Worm (Caenorhabditis elegans) whole organism, midembryonic: Measurements from ENCODE around the gene sri-29.

Experiments used
- T22C8.4 ChIP-seq: fragments of 200-800 bp; sonication (Bioruptor generic); IDR thresholded peaks from 2 replicates; pipeline ENCODE4 v1.3.6; 2022; ENCODE audit warnings: missing genetic modification characterization, missing compliant biosample characterization
- cog-1 ChIP-seq: sonication (generic microtip); optimal IDR thresholded peaks from 2 replicates; lab custom pipeline; 2016; ENCODE audit warnings: missing genetic modification characterization, missing compliant biosample characterization
- flt-1 ChIP-seq: fragments of 200-800 bp; sonication (Bioruptor generic); IDR thresholded peaks from 2 replicates; pipeline ENCODE4 v1.3.6; 2022; ENCODE audit warnings: missing genetic modification characterization, missing compliant biosample characterization
- klf-2 ChIP-seq: fragments of 200-800 bp; sonication (Bioruptor generic); conservative IDR thresholded peaks from 2 replicates; pipeline ENCODE4 v1.3.6; 2022; ENCODE audit warnings: missing genetic modification reagents, missing genetic modification characterization, missing compliant biosample characterization
- med-1 ChIP-seq: sonication (generic microtip); optimal IDR thresholded peaks from 2 replicates; lab custom pipeline; 2017; ENCODE audit warnings: missing genetic modification characterization, mild to moderate bottlenecking, missing compliant biosample characterization, antibody characterized with exemption, missing genetic modification reagents; ENCODE audit not compliant: insufficient read depth
- ref-1 ChIP-seq: fragments of 200-800 bp; sonication (Bioruptor generic); conservative IDR thresholded peaks from 2 replicates; pipeline ENCODE4 v1.3.6; 2022; ENCODE audit warnings: missing genetic modification reagents, missing genetic modification characterization, missing compliant biosample characterization
- tab-1 ChIP-seq: fragments of 200-800 bp; sonication (Bioruptor generic); IDR thresholded peaks from 2 replicates; pipeline ENCODE4 v1.3.6; 2022; ENCODE audit warnings: missing genetic modification characterization, missing compliant biosample characterization
- ztf-23 ChIP-seq: fragments of 200-800 bp; sonication (Bioruptor generic); IDR thresholded peaks from 2 replicates; pipeline ENCODE4 v1.3.6; 2022; ENCODE audit warnings: missing genetic modification reagents, missing genetic modification characterization, missing compliant biosample characterization

DNA sequence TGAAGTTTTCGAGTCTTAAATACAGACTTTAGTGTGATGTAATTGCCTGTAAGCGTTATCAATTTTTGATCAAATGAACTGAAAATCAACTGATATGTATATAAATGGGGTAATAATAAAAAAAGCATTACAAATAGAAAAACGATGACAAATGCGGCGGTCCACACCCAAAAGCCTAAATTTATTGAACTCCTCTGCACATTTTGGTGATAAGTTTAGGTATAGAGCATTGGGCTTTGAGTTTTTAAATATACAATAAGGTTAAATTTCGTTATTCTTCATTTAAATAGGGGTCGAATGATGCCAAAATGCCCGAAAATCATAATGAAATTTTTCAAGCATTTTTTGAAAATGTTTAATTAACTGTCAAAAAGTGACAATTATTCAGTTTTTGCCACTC is 24.3 kb upstream of the sri-29 start, which contains the start of gene clec-3:
- TF ChIP-seq med-1 (GFP tag; lab: Kevin White, UChicago) (no peak), tab-1 (GFP tag; lab: Robert Waterston, UW) (no peak), T22C8.4 (GFP tag; lab: Robert Waterston, UW) (no peak), flt-1 (GFP tag; lab: Robert Waterston, UW) (no peak), ref-1 (GFP tag; lab: Robert Waterston, UW) (no peak), cog-1 (tag; lab: Kevin White, UChicago) (no peak), klf-2 (GFP tag; lab: Robert Waterston, UW) (no peak), ztf-23 (GFP tag; lab: Robert Waterston, UW) (no peak)
